Fruit fly (Drosophila melanogaster): ENCODE data around the gene Acer.

Gene Acer

DNA sequence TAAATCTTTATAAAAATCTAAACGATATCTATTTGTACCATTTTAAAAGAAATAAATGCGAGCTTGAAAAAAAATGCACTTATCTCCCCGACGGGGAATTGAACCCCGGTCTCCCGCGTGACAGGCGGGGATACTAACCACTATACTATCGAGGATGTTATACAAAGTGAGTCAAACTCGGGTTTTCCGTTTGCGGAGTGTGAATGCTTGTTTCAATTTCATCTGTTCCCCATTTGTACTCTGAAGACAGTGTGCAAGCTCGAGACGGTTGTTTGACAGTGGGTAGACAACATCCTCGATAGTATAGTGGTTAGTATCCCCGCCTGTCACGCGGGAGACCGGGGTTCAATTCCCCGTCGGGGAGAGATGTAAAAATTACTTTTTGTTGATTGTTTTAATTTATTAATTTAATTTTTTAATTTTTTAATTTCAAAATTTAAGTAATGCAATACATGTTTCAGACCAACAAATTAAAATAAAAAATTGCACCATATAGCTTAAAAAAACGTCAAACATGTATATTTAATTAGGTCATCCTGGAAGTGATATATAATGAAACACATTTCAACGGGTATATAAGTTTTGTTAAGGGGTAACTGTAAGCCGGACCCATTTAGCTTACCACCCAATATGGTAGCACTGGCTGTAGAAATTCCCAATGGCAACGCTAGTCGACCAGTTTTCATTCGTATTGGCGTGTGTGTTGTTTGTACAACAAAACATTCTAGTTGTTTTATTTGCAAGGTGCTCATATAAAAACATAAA, 19.9 kb downstream of the Acer start, which contains the start of gene Sema1a (continued):
- no peak for TF ChIP-seq ro (GFP tag; IDR thresholded peaks at IDR 0.05)
- no peak for TF ChIP-seq klu (GFP tag; IDR thresholded peaks at IDR 0.05)
- TF ChIP-seq CG6854 (GFP tag; optimal IDR thresholded peaks at IDR 0.05) = peak; percentile 59
- no peak; the same call in 2 of the 3 replicates for TF ChIP-seq Mrtf (GFP tag; IDR thresholded peaks at IDR 0.05)
- peak; percentile 25 for TF ChIP-seq gro (GFP tag; optimal IDR thresholded peaks at IDR 0.05)
- TF ChIP-seq CG10959 (GFP tag; IDR thresholded peaks at IDR 0.05) = no peak
- TF ChIP-seq kah (GFP tag; optimal IDR thresholded peaks at IDR 0.05) = no peak
- TF ChIP-seq Asciz (GFP tag; optimal IDR thresholded peaks at IDR 0.05) = peak; percentile 27
- no peak for TF ChIP-seq TFAM (GFP tag; optimal IDR thresholded peaks at IDR 0.05)
- TF ChIP-seq CG9215 (GFP tag; IDR thresholded peaks at IDR 0.05) = no peak
- TF ChIP-seq Ets65A (GFP tag) = peak; percentile 94
- TF ChIP-seq ham (GFP tag; IDR thresholded peaks at IDR 0.05) = no peak
- peak; percentile 53 for TF ChIP-seq Fer3 (tag; optimal IDR thresholded peaks at IDR 0.05)
- TF ChIP-seq al (GFP tag; IDR thresholded peaks at IDR 0.05) = no peak; the same call in 1 of the 2 replicates
- TF ChIP-seq Mes4 (GFP tag; optimal IDR thresholded peaks at IDR 0.05) = peak; percentile 53
- TF ChIP-seq CG6765 (GFP tag; optimal IDR thresholded peaks at IDR 0.05) = peak; percentile 48
- TF ChIP-seq CG32767 (GFP tag; IDR thresholded peaks at IDR 0.05) = no peak; the same call in 1 of the 2 replicates
- TF ChIP-seq dimm (GFP tag; IDR thresholded peaks at IDR 0.05) = no peak
- peak; percentile 57; the same call in 1 of the 2 replicates for TF ChIP-seq Awh (GFP tag; IDR thresholded peaks at IDR 0.05)
- TF ChIP-seq CG4360 (GFP tag; IDR thresholded peaks at IDR 0.05) = no peak
- TF ChIP-seq sens (GFP tag) = peak; percentile 90
- no peak for TF ChIP-seq z (GFP tag; IDR thresholded peaks at IDR 0.05)
- TF ChIP-seq CG17802 (tag; optimal IDR thresholded peaks at IDR 0.05) = no peak
- no peak for TF ChIP-seq CG3995 (GFP tag; optimal IDR thresholded peaks at IDR 0.05)
- no peak for TF ChIP-seq D (optimal IDR thresholded peaks at IDR 0.05)
- peak; percentile 18 for TF ChIP-seq D (GFP tag; optimal IDR thresholded peaks at IDR 0.05)
- peak; percentile 25 for TF ChIP-seq CG13894 (tag; optimal IDR thresholded peaks at IDR 0.05)
- no peak for TF ChIP-seq CG6683 (GFP tag; optimal IDR thresholded peaks at IDR 0.05)
- TF ChIP-seq CG8478 (optimal IDR thresholded peaks at IDR 0.05) = no peak
- TF ChIP-seq CG18619 (GFP tag; optimal IDR thresholded peaks at IDR 0.05) = peak; percentile 50
- TF ChIP-seq Sox102F (GFP tag; optimal IDR thresholded peaks at IDR 0.05) = peak; percentile 94
- TF ChIP-seq ash1 (GFP tag; optimal IDR thresholded peaks at IDR 0.05) = no peak
- TF ChIP-seq salm (tag; optimal IDR thresholded peaks at IDR 0.05) = peak; percentile 54
- TF ChIP-seq Nf-YA (GFP tag; IDR thresholded peaks at IDR 0.05) = peak; percentile 66; the same call in 1 of the 2 replicates
- TF ChIP-seq CG9797 (GFP tag; optimal IDR thresholded peaks at IDR 0.05) = no peak
- peak; percentile 43 for TF ChIP-seq pnt (GFP tag; optimal IDR thresholded peaks at IDR 0.05)
- no peak for TF ChIP-seq CG2129 (GFP tag; IDR thresholded peaks at IDR 0.05; ENCODE audit: partially characterized antibody)
- peak; percentile 11 for TF ChIP-seq CG31388 (GFP tag; optimal IDR thresholded peaks at IDR 0.05)
- peak; percentile 65 for TF ChIP-seq Drgx (GFP tag; IDR thresholded peaks at IDR 0.05)
- peak; percentile 46 for TF ChIP-seq CG15514 (GFP tag; optimal IDR thresholded peaks at IDR 0.05)
- TF ChIP-seq CG14441 (GFP tag; IDR thresholded peaks at IDR 0.05) = peak; percentile 80
- TF ChIP-seq CG15269 (tag; optimal IDR thresholded peaks at IDR 0.05) = peak; percentile 52
- TF ChIP-seq ap (GFP tag; IDR thresholded peaks at IDR 0.05) = 0 out of 2 replicates have a peak, but pooled peaks have one; percentile 40
- TF ChIP-seq crc (GFP tag; optimal IDR thresholded peaks at IDR 0.05) = peak; percentile 70
- TF ChIP-seq gem (tag; optimal IDR thresholded peaks at IDR 0.05) = peak; percentile 55
- peak; percentile 75 for TF ChIP-seq CG14014 (GFP tag; IDR thresholded peaks at IDR 0.05)
- no peak for TF ChIP-seq CG18011 (GFP tag; optimal IDR thresholded peaks at IDR 0.05)
- peak; percentile 74 for TF ChIP-seq luna (GFP tag; optimal IDR thresholded peaks at IDR 0.05)
- peak; percentile 37 for TF ChIP-seq Chrac-16 (GFP tag; optimal IDR thresholded peaks at IDR 0.05)
- no peak for TF ChIP-seq aop (GFP tag; IDR thresholded peaks at IDR 0.05)
- TF ChIP-seq HLH54F (GFP tag; optimal IDR thresholded peaks at IDR 0.05) = peak; percentile 83
